Worm (Caenorhabditis elegans): ENCODE measurements around the gene phf-30.

Gene phf-30

DNA sequence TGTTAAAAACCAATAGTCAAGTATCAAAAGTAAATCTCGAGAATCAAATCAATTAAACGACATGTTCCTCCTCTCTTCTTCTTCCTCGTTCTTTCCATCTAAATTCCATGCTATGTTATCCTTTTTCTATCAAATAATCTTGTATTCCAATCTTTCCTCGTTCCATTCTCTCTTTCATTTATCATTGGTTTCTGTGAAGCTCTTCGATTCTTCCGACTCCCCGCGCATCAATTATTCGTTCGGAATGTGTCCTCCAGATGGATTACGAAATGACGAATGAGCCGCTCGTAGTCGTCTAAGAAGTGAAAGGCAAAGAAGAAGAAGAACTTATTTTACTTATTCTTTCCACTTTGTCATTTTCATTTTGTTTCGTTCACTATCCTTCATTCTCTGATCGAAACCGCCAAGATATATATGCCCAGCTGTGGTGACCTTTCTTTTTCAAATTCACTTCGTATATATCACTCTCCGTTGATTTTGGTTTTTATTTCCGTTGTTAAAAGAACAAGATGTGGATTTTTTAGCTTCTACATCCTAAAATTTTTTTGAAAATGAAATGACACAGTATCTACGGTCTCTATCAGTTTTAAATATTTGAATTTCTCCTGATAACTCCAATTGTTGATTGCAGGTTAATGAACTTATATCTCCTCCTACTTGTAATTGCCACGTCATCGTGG lies 25.6 kb downstream of the phf-30 start, which contains the start of gene pxn-1:
TSS of gene pxn-1 (plus strand) at position 630 of the 680 bp plus-strand sequence.
- TF ChIP-seq xnd-1 (tag; optimal IDR thresholded peaks at IDR 0.05) (no peak), mel-28 (tag; optimal IDR thresholded peaks at IDR 0.05; ENCODE audit: borderline replicate concordance) (no peak), mes-4 (tag; optimal IDR thresholded peaks at IDR 0.05) (no peak), nhr-80 (tag; optimal IDR thresholded peaks at IDR 0.05) (no peak), ceh-91 (GFP tag; IDR thresholded peaks at IDR 0.05) (no peak)

DNA sequence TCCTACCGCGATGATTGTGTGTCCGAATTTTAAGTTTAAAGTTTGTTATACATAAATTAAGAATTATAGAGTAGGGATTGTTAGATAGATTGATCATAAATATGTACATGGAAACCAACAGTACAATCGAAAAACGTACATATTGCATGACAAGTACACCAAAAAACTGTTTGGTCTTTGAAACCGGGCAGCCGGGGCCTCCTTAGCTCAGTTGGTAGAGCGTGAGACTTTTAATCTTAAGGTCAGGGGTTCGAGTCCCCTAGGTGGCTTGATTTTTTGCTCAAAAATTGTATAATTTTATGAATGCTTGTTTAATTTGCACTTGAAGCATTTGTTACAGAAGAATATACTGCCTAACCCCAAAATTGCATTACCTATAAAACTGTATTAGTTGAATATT lies 26.3 kb downstream of the phf-30 start:
- TF ChIP-seq F23B12.7 (tag; optimal IDR thresholded peaks at IDR 0.05; ENCODE audit: insufficient read depth) (no peak), B0035.1 (tag; optimal IDR thresholded peaks at IDR 0.05) (no peak), sptf-2 (GFP tag; optimal IDR thresholded peaks at IDR 0.05) (peak; percentile 74), F57A8.1 (GFP tag; optimal IDR thresholded peaks at IDR 0.05) (peak; percentile 63), dpl-1 (GFP tag; optimal IDR thresholded peaks at IDR 0.05) (no peak), hmg-1.2 (GFP tag; IDR thresholded peaks at IDR 0.05) (peak; percentile 60), egl-44 (GFP tag; IDR thresholded peaks at IDR 0.05) (0 out of 2 replicates have a peak, but pooled peaks have one; percentile 34), ztf-25 (GFP tag; IDR thresholded peaks at IDR 0.05) (peak; percentile 71; the same call in 1 of the 2 replicates), nhr-90 (tag; optimal IDR thresholded peaks at IDR 0.05) (peak; percentile 56), ceh-40 (GFP tag; IDR thresholded peaks at IDR 0.05) (peak; percentile 74; the same call in 1 of the 2 replicates), rcor-1 (GFP tag; IDR thresholded peaks at IDR 0.05) (0 out of 2 replicates have a peak, but pooled peaks have one; percentile 17), rpc-1 (optimal IDR thresholded peaks at IDR 0.05) (peak; percentile 48), rpc-1 (tag; optimal IDR thresholded peaks at IDR 0.05) (peak; percentile 78), Y53F4B.3 (GFP tag; IDR thresholded peaks at IDR 0.05) (0 out of 2 replicates have a peak, but pooled peaks have one; percentile 26), madf-6 (GFP tag; IDR thresholded peaks at IDR 0.05) (peak; percentile 52; the same call in 1 of the 2 replicates), dox-1 (GFP tag; IDR thresholded peaks at IDR 0.05) (peak; percentile 66), B0261.1 (tag; optimal IDR thresholded peaks at IDR 0.05) (peak; percentile 66), egl-18 (GFP tag; IDR thresholded peaks at IDR 0.05) (no peak), lsl-1 (GFP tag; optimal IDR thresholded peaks at IDR 0.05) (peak; percentile 28), madf-10 (tag; optimal IDR thresholded peaks at IDR 0.05) (no peak), tbp1 (GFP tag; optimal IDR thresholded peaks at IDR 0.05) (peak; percentile 90), snpc-4 (GFP tag; optimal IDR thresholded peaks at IDR 0.05) (no peak), snpc-4 (tag; optimal IDR thresholded peaks at IDR 0.05) (peak in 1 of 4 experiments; percentile 74), ets-4 (GFP tag; optimal IDR thresholded peaks at IDR 0.05) (no peak), pbrm-1 (GFP tag; IDR thresholded peaks at IDR 0.05) (peak; percentile 50), F39B2.1 (GFP tag; IDR thresholded peaks at IDR 0.05) (no peak), ztf-18 (tag; optimal IDR thresholded peaks at IDR 0.05) (peak; percentile 54), Y79H2A.3 (GFP tag; conservative IDR thresholded peaks at IDR 0.05) (0 out of 2 replicates have a peak, but pooled peaks have one; percentile 19), snpc-3.4 (tag; optimal IDR thresholded peaks at IDR 0.05) (peak; percentile 25), mcd-1 (GFP tag; IDR thresholded peaks at IDR 0.05) (no peak), hmg-20 (GFP tag; IDR thresholded peaks at IDR 0.05) (no peak), die-1 (tag; optimal IDR thresholded peaks at IDR 0.05) (peak; percentile 69), ztf-28 (GFP tag; IDR thresholded peaks at IDR 0.05) (no peak), lin-26 (GFP tag; IDR thresholded peaks at IDR 0.05) (peak; percentile 91), cebp-2 (GFP tag; IDR thresholded peaks at IDR 0.05) (no peak), snpc-1.1 (tag; optimal IDR thresholded peaks at IDR 0.05; ENCODE audit: insufficient read depth) (peak; percentile 29), him-1 (tag; optimal IDR thresholded peaks at IDR 0.05) (peak; percentile 56), attf-5 (GFP tag; optimal IDR thresholded peaks at IDR 0.05) (peak; percentile 32), ztf-22 (GFP tag; optimal IDR thresholded peaks at IDR 0.05) (no peak), D2030.7 (GFP tag; IDR thresholded peaks at IDR 0.05) (peak; percentile 71)
